Worm (Caenorhabditis elegans): Measurements from ENCODE around the gene metl-2.

DNA sequence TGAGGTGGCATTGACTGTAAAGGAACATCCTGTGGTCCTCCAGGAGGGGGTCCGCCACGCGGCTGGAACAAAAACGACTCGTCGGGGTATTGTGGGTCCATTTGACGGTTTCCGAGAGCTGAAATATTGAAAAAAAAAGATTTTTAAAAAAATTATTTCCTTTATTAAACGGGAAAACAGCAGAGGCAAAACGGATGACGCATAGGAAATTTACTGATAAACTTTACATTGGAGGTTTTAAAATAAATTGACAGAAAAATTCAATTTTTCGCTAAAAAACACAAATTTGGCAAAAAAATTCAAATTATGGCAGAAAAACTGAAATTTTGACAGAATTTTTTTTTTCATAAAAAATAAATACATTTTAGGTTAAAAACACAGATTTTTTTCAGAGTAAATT lies 14.2 kb downstream of the metl-2 start, which contains the start of gene Y53F4B.5:
- TF ChIP-seq mes-4 (tag; optimal IDR thresholded peaks at IDR 0.05) (no peak), Y67H2A.10 (GFP tag; conservative IDR thresholded peaks at IDR 0.05) (no peak), snpc-1.3 (tag; optimal IDR thresholded peaks at IDR 0.05; ENCODE audit: insufficient read depth) (no peak), bed-1 (GFP tag; IDR thresholded peaks at IDR 0.05) (no peak), ceh-91 (GFP tag; IDR thresholded peaks at IDR 0.05) (no peak), nhr-179 (tag; optimal IDR thresholded peaks at IDR 0.05) (no peak), rcor-1 (GFP tag; IDR thresholded peaks at IDR 0.05) (no peak), hlh-26 (GFP tag; conservative IDR thresholded peaks at IDR 0.05) (no peak), D2030.7 (GFP tag; IDR thresholded peaks at IDR 0.05) (no peak)

All from whole organism, young adult.